Fruit fly (Drosophila melanogaster) whole organism: ENCODE data around the gene CG46517.
"Not testable (repeated sequence)": the region's sequence is repeated elsewhere in the genome, so short reads cannot be mapped to it uniquely, and the experiment has no call there.

ENCODE experiments used
- CG8478 ChIP-seq: fragments of >200 bp; optimal IDR thresholded peaks from 2 replicates; lab custom pipeline; 2018; ENCODE audit warnings: inconsistent platforms
- Dll ChIP-seq: fragments of >200 bp; optimal IDR thresholded peaks from 2 replicates; lab custom pipeline; 2017
- EcR ChIP-seq, 2 experiments: fragments of >200 bp; optimal IDR thresholded peaks; 2 replicates each; lab custom pipeline; 2017; ENCODE audit warnings: missing biosample characterization in 2 of 2, missing genetic modification characterization in 2 of 2, missing genetic modification reagents in 2 of 2
- pan ChIP-seq: fragments of >200 bp; optimal IDR thresholded peaks from 2 replicates; lab custom pipeline; 2017
- psq ChIP-seq: fragments of >200 bp; optimal IDR thresholded peaks from 2 replicates; lab custom pipeline; 2017
- usp ChIP-seq: fragments of >200 bp; optimal IDR thresholded peaks from 2 replicates; lab custom pipeline; 2017; ENCODE audit warnings: missing biosample characterization, missing genetic modification characterization, mixed read lengths

- TF ChIP-seq EcR (GFP tag; optimal IDR thresholded peaks at IDR 0.05; lab: Kevin White, UChicago); psq (lab: Kevin White, UChicago); usp; Dll (lab: Kevin White, UChicago); CG8478; pan: not testable (repeated sequence)
These were observed at the start of gene CG46517 for dm6 chrX:22217079-22217478.
